Worm (Caenorhabditis elegans) whole organism, L4/young adult: ENCODE data around the gene sru-35.

Experiments
- dao-5 ChIP-seq: sonication (generic microtip); optimal IDR thresholded peaks from 2 replicates; lab custom pipeline; 2016; ENCODE audit warnings: missing genotype, missing genetic modification characterization, moderate library complexity, missing compliant biosample characterization
- him-1 ChIP-seq: sonication (generic microtip); optimal IDR thresholded peaks from 2 replicates; lab custom pipeline; 2016; ENCODE audit warnings: missing genotype, missing genetic modification reagents, missing genetic modification characterization, missing compliant biosample characterization

DNA sequence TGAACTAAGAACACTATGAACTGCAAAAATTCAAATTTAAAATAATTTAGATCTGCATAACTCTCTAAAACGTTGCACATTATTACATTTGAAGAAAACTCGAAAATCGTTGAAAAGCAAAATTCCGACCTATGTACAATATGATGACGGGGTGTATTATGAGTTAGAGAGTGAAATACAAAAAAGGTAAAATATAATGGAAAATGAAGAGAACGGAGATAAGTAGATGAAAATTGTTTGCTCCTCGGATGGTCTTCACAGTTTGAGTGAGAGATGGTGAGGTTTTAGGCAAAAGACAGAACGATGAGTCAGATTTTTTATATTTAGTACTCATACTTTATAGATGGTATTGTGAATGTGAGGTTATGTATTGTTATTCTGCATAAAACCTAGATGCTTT lies 17.3 kb upstream of the sru-35 start:
- TF ChIP-seq dao-5 (tag; lab: Kevin White, UChicago) (no peak), him-1 (tag; lab: Kevin White, UChicago) (no peak)
